Worm (Caenorhabditis elegans): ENCODE measurements around the gene B0353.1.

- TF ChIP-seq hlh-30 (tag; optimal IDR thresholded peaks at IDR 0.05; ENCODE audit: insufficient read depth) (no peak), mxl-2 (GFP tag; conservative IDR thresholded peaks at IDR 0.05) (no peak), skn-1 (tag; optimal IDR thresholded peaks at IDR 0.05) (no peak), pqm-1 (tag; optimal IDR thresholded peaks at IDR 0.05) (no peak), egl-27 (tag; optimal IDR thresholded peaks at IDR 0.05) (no peak), cey-2 (tag; optimal IDR thresholded peaks at IDR 0.05; ENCODE audit: borderline replicate concordance, insufficient read depth) (no peak), nhr-41 (GFP tag; IDR thresholded peaks at IDR 0.05) (no peak), nhr-76 (tag; optimal IDR thresholded peaks at IDR 0.05) (no peak), mdl-1 (tag; optimal IDR thresholded peaks at IDR 0.05) (no peak)
These were observed 18.7 kb upstream of the B0353.1 start for ce11 chrIII:537054-537453.
